Fruit fly (Drosophila melanogaster) whole organism, embryonic: Measurements from ENCODE around the gene Fnta.

Experiments used
- Atf6 ChIP-seq: fragments of 200-800 bp; sonication (Bioruptor generic); IDR thresholded peaks from 2 replicates; pipeline ENCODE4 v1.3.6; 2022; ENCODE audit warnings: missing biosample characterization, missing genetic modification characterization
- BEAF-32 ChIP-seq: fragments of 200-800 bp; sonication (Bioruptor generic); optimal IDR thresholded peaks from 3 replicates; lab custom pipeline; 2017; ENCODE audit warnings: missing biosample characterization, missing genetic modification characterization, mild to moderate bottlenecking, moderate library complexity, missing genetic modification reagents
- C15 ChIP-seq: fragments of 200-800 bp; sonication (Bioruptor generic); IDR thresholded peaks from 3 replicates; pipeline ENCODE4 v1.3.6; 2022; ENCODE audit warnings: missing biosample characterization, missing genetic modification characterization
- CG10462 ChIP-seq: fragments of 200-800 bp; sonication (Bioruptor generic); optimal IDR thresholded peaks from 2 replicates; lab custom pipeline; 2016; ENCODE audit warnings: missing biosample characterization, missing genetic modification characterization
- CG12155 ChIP-seq: fragments of 200-800 bp; sonication (Bioruptor generic); optimal IDR thresholded peaks from 3 replicates; lab custom pipeline; 2016; ENCODE audit warnings: missing biosample characterization, missing genetic modification characterization
- CG12391 ChIP-seq: fragments of 200-800 bp; sonication (Bioruptor generic); optimal IDR thresholded peaks from 3 replicates; lab custom pipeline; 2018; ENCODE audit warnings: missing biosample characterization, mild to moderate bottlenecking, missing genetic modification characterization, moderate library complexity
- CG14441 ChIP-seq: fragments of 200-800 bp; sonication (Bioruptor generic); IDR thresholded peaks from 2 replicates; pipeline ENCODE4 v1.3.6; 2022; ENCODE audit warnings: missing biosample characterization, missing genetic modification characterization
- CG14710 ChIP-seq: fragments of 200-800 bp; sonication (Bioruptor generic); optimal IDR thresholded peaks from 3 replicates; lab custom pipeline; 2019; ENCODE audit warnings: missing biosample characterization, mild to moderate bottlenecking, missing genetic modification characterization, moderate library complexity
- CG14965 ChIP-seq: fragments of 200-800 bp; sonication (Bioruptor generic); optimal IDR thresholded peaks from 2 replicates; lab custom pipeline; 2016; ENCODE audit warnings: missing biosample characterization, missing genetic modification characterization, borderline replicate concordance
- CG15601 ChIP-seq: fragments of 200-800 bp; sonication (Bioruptor generic); optimal IDR thresholded peaks from 3 replicates; lab custom pipeline; 2019; ENCODE audit warnings: missing biosample characterization, mild to moderate bottlenecking, missing genetic modification characterization, moderate library complexity
- CG16815 ChIP-seq: fragments of 200-800 bp; sonication (Bioruptor generic); optimal IDR thresholded peaks from 3 replicates; lab custom pipeline; 2017; ENCODE audit warnings: missing biosample characterization, mild to moderate bottlenecking, missing genetic modification characterization
- CG17361 ChIP-seq: fragments of 200-800 bp; sonication (Bioruptor generic); IDR thresholded peaks from 3 replicates; pipeline ENCODE4 v1.3.6; 2022; ENCODE audit warnings: missing biosample characterization, missing genetic modification characterization
- CG17385 ChIP-seq: fragments of 200-800 bp; sonication (Bioruptor generic); optimal IDR thresholded peaks from 3 replicates; lab custom pipeline; 2018; ENCODE audit warnings: missing biosample characterization, mild to moderate bottlenecking, missing genetic modification characterization
- CG30403 ChIP-seq: fragments of 200-800 bp; sonication (Bioruptor generic); optimal IDR thresholded peaks from 3 replicates; lab custom pipeline; 2016; ENCODE audit warnings: missing biosample characterization, missing genetic modification characterization
- CG31441 ChIP-seq: fragments of 200-800 bp; sonication (Bioruptor generic); IDR thresholded peaks from 2 replicates; pipeline ENCODE4 v1.3.6; 2022; ENCODE audit warnings: missing biosample characterization, missing genetic modification characterization
- CG3163 ChIP-seq: fragments of 200-800 bp; sonication (Bioruptor generic); optimal IDR thresholded peaks from 3 replicates; lab custom pipeline; 2016; ENCODE audit warnings: missing biosample characterization, missing genetic modification characterization
- CG32772 ChIP-seq: fragments of 200-800 bp; sonication (Bioruptor generic); IDR thresholded peaks from 2 replicates; pipeline ENCODE4 v1.3.6; 2022; ENCODE audit warnings: missing biosample characterization, missing genetic modification characterization
- CG33557 ChIP-seq: fragments of 200-800 bp; sonication (Bioruptor generic); optimal IDR thresholded peaks from 2 replicates; lab custom pipeline; 2019; ENCODE audit warnings: missing biosample characterization, mild to moderate bottlenecking, missing genetic modification characterization, moderate library complexity
- CG3407 ChIP-seq: fragments of 200-800 bp; sonication (Bioruptor generic); optimal IDR thresholded peaks from 2 replicates; lab custom pipeline; 2018; ENCODE audit warnings: missing biosample characterization, mild to moderate bottlenecking, missing genetic modification characterization
- CG34224 ChIP-seq: fragments of 200-800 bp; sonication (Bioruptor generic); IDR thresholded peaks from 3 replicates; pipeline ENCODE4 v1.3.6; 2022; ENCODE audit warnings: missing biosample characterization, missing genetic modification characterization; ENCODE audit not compliant: partially characterized antibody
- CG4424 ChIP-seq: fragments of 200-800 bp; sonication (Bioruptor generic); optimal IDR thresholded peaks from 3 replicates; lab custom pipeline; 2016; ENCODE audit warnings: missing biosample characterization, missing genetic modification characterization
- CG6254 ChIP-seq: fragments of 200-800 bp; sonication (Bioruptor generic); optimal IDR thresholded peaks from 3 replicates; lab custom pipeline; 2017; ENCODE audit warnings: mild to moderate bottlenecking, missing biosample characterization, missing genetic modification reagents, missing genetic modification characterization
- CG6683 ChIP-seq: fragments of 200-800 bp; sonication (Bioruptor generic); optimal IDR thresholded peaks from 2 replicates; lab custom pipeline; 2017; ENCODE audit warnings: missing biosample characterization, mild to moderate bottlenecking, missing genetic modification characterization, missing genetic modification reagents
- CG6791 ChIP-seq: fragments of 200-800 bp; sonication (Bioruptor generic); IDR thresholded peaks from 3 replicates; pipeline ENCODE4 v1.3.6; 2022; ENCODE audit warnings: missing biosample characterization, missing genetic modification characterization; ENCODE audit not compliant: partially characterized antibody
- CG7357 ChIP-seq: fragments of 200-800 bp; sonication (Bioruptor generic); IDR thresholded peaks from 3 replicates; pipeline ENCODE4 v1.3.6; 2022; ENCODE audit warnings: missing biosample characterization, missing genetic modification characterization
- CG8281 ChIP-seq: fragments of 200-800 bp; sonication (Bioruptor generic); optimal IDR thresholded peaks from 2 replicates; lab custom pipeline; 2018; ENCODE audit warnings: missing biosample characterization, mild to moderate bottlenecking, missing genetic modification characterization, moderate library complexity
- CG9876 ChIP-seq: fragments of 200-800 bp; sonication (Bioruptor generic); optimal IDR thresholded peaks from 2 replicates; lab custom pipeline; 2016; ENCODE audit warnings: missing biosample characterization, missing genetic modification characterization
- Dbx ChIP-seq: fragments of 200-800 bp; sonication (Bioruptor generic); IDR thresholded peaks from 3 replicates; pipeline ENCODE4 v1.3.6; 2022; ENCODE audit warnings: missing biosample characterization, missing genetic modification characterization
- Hr3 ChIP-seq: fragments of 200-800 bp; sonication (Bioruptor generic); optimal IDR thresholded peaks from 3 replicates; lab custom pipeline; 2016; ENCODE audit warnings: missing biosample characterization, missing genetic modification characterization
- Max ChIP-seq: fragments of 200-800 bp; sonication (Bioruptor generic); optimal IDR thresholded peaks from 2 replicates; lab custom pipeline; 2016; ENCODE audit warnings: missing biosample characterization, mild to moderate bottlenecking, missing genetic modification characterization
- Nf-YA ChIP-seq: fragments of 200-800 bp; sonication (Bioruptor generic); IDR thresholded peaks from 2 replicates; pipeline ENCODE4 v1.3.6; 2022; ENCODE audit warnings: missing biosample characterization, missing genetic modification characterization
- NfI ChIP-seq: fragments of 200-800 bp; sonication (Bioruptor generic); optimal IDR thresholded peaks from 3 replicates; lab custom pipeline; 2018; ENCODE audit warnings: missing biosample characterization, mild to moderate bottlenecking, missing genetic modification characterization, moderate library complexity
- Rfx ChIP-seq: fragments of 200-800 bp; sonication (Bioruptor generic); IDR thresholded peaks from 2 replicates; pipeline ENCODE4 v1.3.6; 2022; ENCODE audit warnings: missing biosample characterization, missing genetic modification characterization
- Rx ChIP-seq: fragments of 200-800 bp; sonication (Bioruptor generic); IDR thresholded peaks from 2 replicates; pipeline ENCODE4 v1.3.6; 2022; ENCODE audit warnings: missing biosample characterization, missing genetic modification characterization
- Sry-β ChIP-seq: fragments of 200-800 bp; sonication (Bioruptor generic); optimal IDR thresholded peaks from 2 replicates; lab custom pipeline; 2018; ENCODE audit warnings: missing biosample characterization, mild to moderate bottlenecking, missing genetic modification characterization, moderate library complexity
- TFAM ChIP-seq: fragments of 200-800 bp; sonication (Bioruptor generic); optimal IDR thresholded peaks from 2 replicates; lab custom pipeline; 2017; ENCODE audit warnings: missing biosample characterization, missing genetic modification characterization, inconsistent platforms
- ash1 ChIP-seq: fragments of 200-800 bp; sonication (Bioruptor generic); optimal IDR thresholded peaks from 2 replicates; lab custom pipeline; 2018; ENCODE audit warnings: missing biosample characterization, mild to moderate bottlenecking, missing genetic modification characterization
- cg ChIP-seq: fragments of 200-800 bp; sonication (Bioruptor generic); optimal IDR thresholded peaks from 3 replicates; lab custom pipeline; 2019; ENCODE audit warnings: missing biosample characterization, mild to moderate bottlenecking, missing genetic modification characterization, moderate library complexity
- dimm ChIP-seq: fragments of 200-800 bp; sonication (Bioruptor generic); IDR thresholded peaks from 2 replicates; pipeline ENCODE4 v1.3.6; 2022; ENCODE audit warnings: missing biosample characterization, missing genetic modification characterization
- fd3F ChIP-seq: fragments of 200-800 bp; sonication (Bioruptor generic); optimal IDR thresholded peaks from 2 replicates; lab custom pipeline; 2018; ENCODE audit warnings: missing biosample characterization, mild to moderate bottlenecking, missing genetic modification characterization, moderate library complexity
- gcm ChIP-seq: fragments of 200-800 bp; sonication (Bioruptor generic); optimal IDR thresholded peaks from 2 replicates; lab custom pipeline; 2019; ENCODE audit warnings: missing biosample characterization, mild to moderate bottlenecking, missing genetic modification characterization, moderate library complexity
- gem ChIP-seq: fragments of 200-800 bp; sonication (Bioruptor generic); optimal IDR thresholded peaks from 2 replicates; lab custom pipeline; 2019; ENCODE audit warnings: missing biosample characterization, mild to moderate bottlenecking, missing genetic modification characterization, moderate library complexity
- jigr1 ChIP-seq: fragments of 200-800 bp; sonication (Bioruptor generic); IDR thresholded peaks from 3 replicates; pipeline ENCODE4 v1.3.6; 2022; ENCODE audit warnings: missing biosample characterization, missing genetic modification characterization
- ken ChIP-seq: fragments of 200-800 bp; sonication (Bioruptor generic); IDR thresholded peaks from 3 replicates; pipeline ENCODE4 v1.3.6; 2022; ENCODE audit warnings: missing biosample characterization, missing genetic modification characterization
- odd ChIP-seq: fragments of 200-800 bp; sonication (Bioruptor generic); optimal IDR thresholded peaks from 2 replicates; lab custom pipeline; 2017; ENCODE audit warnings: missing biosample characterization, mild to moderate bottlenecking, missing genetic modification characterization
- phol ChIP-seq: fragments of 200-800 bp; sonication (Bioruptor generic); optimal IDR thresholded peaks from 3 replicates; lab custom pipeline; 2018; ENCODE audit warnings: missing biosample characterization, mild to moderate bottlenecking, missing genetic modification characterization, moderate library complexity
- prd ChIP-seq, 3 experiments: fragments of >200 bp in 2 of 3; fragments of 200-800 bp in 1 of 3; sonication (Bioruptor generic) in 1 of 3; optimal IDR thresholded peaks in 2 of 3; IDR thresholded peaks in 1 of 3; 2 replicates in 2 of 3; 3 replicates in 1 of 3; pipeline versions ENCODE4 v1.3.6 to Lab custom; 2017 to 2022; ENCODE audit warnings: missing biosample characterization in 1 of 3, missing genetic modification characterization in 1 of 3
- run ChIP-seq: fragments of 200-800 bp; sonication (Bioruptor generic); optimal IDR thresholded peaks from 3 replicates; lab custom pipeline; 2018; ENCODE audit warnings: missing biosample characterization, mild to moderate bottlenecking, missing genetic modification characterization
- stc ChIP-seq: fragments of 200-800 bp; sonication (Bioruptor generic); IDR thresholded peaks from 2 replicates; pipeline ENCODE4 v1.3.6; 2022; ENCODE audit warnings: missing biosample characterization, missing genetic modification characterization
- unc-4 ChIP-seq: fragments of 200-800 bp; sonication (Bioruptor generic); IDR thresholded peaks from 2 replicates; pipeline ENCODE4 v1.3.6; 2022; ENCODE audit warnings: missing biosample characterization, missing genetic modification characterization; ENCODE audit not compliant: partially characterized antibody

Gene Fnta

DNA sequence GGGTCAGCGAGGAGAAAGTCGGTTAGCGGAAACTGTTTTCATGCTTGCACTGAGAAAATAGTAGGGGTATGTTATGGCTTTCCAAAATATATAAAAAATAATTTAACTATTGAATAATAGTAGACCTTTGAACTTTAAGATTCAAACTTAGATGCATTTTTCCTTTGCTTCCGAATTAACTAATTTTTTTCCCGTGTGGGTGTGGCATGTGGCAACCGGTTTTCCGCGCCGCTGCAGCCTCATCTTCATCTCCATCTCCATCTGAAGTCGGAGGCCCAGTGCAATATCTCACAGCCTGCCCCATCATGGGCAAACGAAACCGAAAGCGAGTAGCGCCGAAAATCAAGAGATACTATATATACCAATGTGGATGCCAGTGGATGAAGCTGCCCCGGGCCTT lies 32.9 kb downstream of the Fnta start (continued):
- TF ChIP-seq CG12155 (GFP tag; lab: Kevin White, UChicago), result no peak
- peak; percentile 27 for TF ChIP-seq CG14710
- TF ChIP-seq CG34224 (GFP tag; lab: Robert Waterston, UW), result no peak
- no peak for TF ChIP-seq ash1
- no peak for TF ChIP-seq Max (GFP tag; lab: Kevin White, UChicago)
- 0 out of 3 replicates have a peak, but pooled peaks have one; percentile 16 for TF ChIP-seq CG17361
- no peak for TF ChIP-seq prd (optimal IDR thresholded peaks at IDR 0.05; lab: Kevin White, UChicago)
- peak; percentile 28; the same call in 2 of the 3 replicates for TF ChIP-seq prd (GFP tag; IDR thresholded peaks at IDR 0.05; lab: Robert Waterston, UW)
- TF ChIP-seq NfI (GFP tag; lab: Kevin White, UChicago), result no peak
- no peak for TF ChIP-seq Nf-YA (GFP tag; lab: Robert Waterston, UW)
- TF ChIP-seq CG6683 (GFP tag; lab: Kevin White, UChicago), result no peak
- TF ChIP-seq gcm (GFP tag; lab: Kevin White, UChicago), result no peak
- no peak for TF ChIP-seq Sry-β (GFP tag; lab: Kevin White, UChicago)
- no peak for TF ChIP-seq dimm (GFP tag; lab: Robert Waterston, UW)
- no peak for TF ChIP-seq CG16815 (GFP tag; lab: Kevin White, UChicago)
- no peak for TF ChIP-seq TFAM
- no peak for TF ChIP-seq cg (GFP tag; lab: Kevin White, UChicago)
- no peak for TF ChIP-seq CG6791
- TF ChIP-seq BEAF-32, result no peak
- TF ChIP-seq CG31441, result 0 out of 2 replicates have a peak, but pooled peaks have one; percentile 21
- no peak for TF ChIP-seq CG32772 (GFP tag; lab: Robert Waterston, UW)
- no peak for TF ChIP-seq CG15601
- no peak for TF ChIP-seq CG10462 (GFP tag; lab: Kevin White, UChicago)
- no peak for TF ChIP-seq Rx (GFP tag; lab: Robert Waterston, UW)
- peak; percentile 28 for TF ChIP-seq CG6254 (GFP tag; lab: Kevin White, UChicago)
- TF ChIP-seq phol (tag; lab: Kevin White, UChicago), result peak; percentile 29
- TF ChIP-seq gem, result no peak
- no peak for TF ChIP-seq odd (GFP tag; lab: Kevin White, UChicago)
- TF ChIP-seq CG30403, result no peak
- TF ChIP-seq CG3163 (GFP tag; lab: Kevin White, UChicago), result no peak
- TF ChIP-seq CG33557 (GFP tag; lab: Kevin White, UChicago), result no peak
- TF ChIP-seq CG17385, result no peak
- no peak for TF ChIP-seq unc-4 (GFP tag; lab: Robert Waterston, UW)
- no peak for TF ChIP-seq Hr3 (GFP tag; lab: Kevin White, UChicago)
- no peak for TF ChIP-seq CG14441 (GFP tag; lab: Robert Waterston, UW)
- no peak for TF ChIP-seq CG7357 (GFP tag; lab: Robert Waterston, UW)
- TF ChIP-seq CG9876 (GFP tag; lab: Kevin White, UChicago), result no peak
- TF ChIP-seq CG3407, result no peak
- TF ChIP-seq Rfx (GFP tag; lab: Robert Waterston, UW), result no peak
- TF ChIP-seq Dbx (GFP tag; lab: Robert Waterston, UW), result no peak
- no peak for TF ChIP-seq fd3F (GFP tag; lab: Kevin White, UChicago)
- no peak for TF ChIP-seq stc (GFP tag; lab: Robert Waterston, UW)
- TF ChIP-seq C15, result no peak
- TF ChIP-seq Atf6 (GFP tag; lab: Robert Waterston, UW), result no peak
- TF ChIP-seq run (tag; lab: Kevin White, UChicago), result no peak
- TF ChIP-seq CG8281 (tag; lab: Kevin White, UChicago), result no peak
- peak; percentile 39 for TF ChIP-seq CG4424 (GFP tag; lab: Kevin White, UChicago)
- TF ChIP-seq CG12391 (tag; lab: Kevin White, UChicago), result no peak
- TF ChIP-seq CG14965 (GFP tag; lab: Kevin White, UChicago), result no peak
- TF ChIP-seq jigr1, result no peak
- no peak for TF ChIP-seq ken (GFP tag; lab: Robert Waterston, UW)
